Fruit fly (Drosophila melanogaster) whole organism, embryonic: Measurements from ENCODE around the gene mbt.
A peak's percentile ranks its signal among the peaks of the same experiment; 100 is the strongest.

ENCODE experiments used
- Atf-2 ChIP-seq: fragments of 200-800 bp; sonication (Bioruptor generic); optimal IDR thresholded peaks from 2 replicates; lab custom pipeline; 2016; ENCODE audit warnings: missing biosample characterization, missing genetic modification characterization
- CG11456 ChIP-seq: fragments of 200-800 bp; sonication (Bioruptor generic); IDR thresholded peaks from 3 replicates; pipeline ENCODE4 v1.3.6; 2022; ENCODE audit warnings: missing biosample characterization, missing genetic modification characterization
- CG13424 ChIP-seq: fragments of 200-800 bp; sonication (Bioruptor generic); optimal IDR thresholded peaks from 2 replicates; lab custom pipeline; 2019; ENCODE audit warnings: missing biosample characterization, mild to moderate bottlenecking, missing genetic modification characterization, moderate library complexity
- CG15269 ChIP-seq: fragments of 200-800 bp; sonication (Bioruptor generic); optimal IDR thresholded peaks from 2 replicates; lab custom pipeline; 2018; ENCODE audit warnings: missing biosample characterization, mild to moderate bottlenecking, missing genetic modification characterization, moderate library complexity
- CG16815 ChIP-seq: fragments of 200-800 bp; sonication (Bioruptor generic); optimal IDR thresholded peaks from 3 replicates; lab custom pipeline; 2017; ENCODE audit warnings: missing biosample characterization, mild to moderate bottlenecking, missing genetic modification characterization
- CG17328 ChIP-seq: fragments of 200-800 bp; sonication (Bioruptor generic); IDR thresholded peaks from 2 replicates; pipeline ENCODE4 v1.3.6; 2022; ENCODE audit warnings: missing biosample characterization, missing genetic modification characterization
- CG18599 ChIP-seq: fragments of 200-800 bp; sonication (Bioruptor generic); optimal IDR thresholded peaks from 3 replicates; lab custom pipeline; 2017; ENCODE audit warnings: missing biosample characterization, missing genetic modification characterization, mild to moderate bottlenecking, moderate library complexity, missing genetic modification reagents
- CG2120 ChIP-seq: fragments of 200-800 bp; sonication (Bioruptor generic); optimal IDR thresholded peaks from 3 replicates; lab custom pipeline; 2016; ENCODE audit warnings: missing biosample characterization, missing genetic modification characterization
- CG2678 ChIP-seq: fragments of 200-800 bp; sonication (Bioruptor generic); optimal IDR thresholded peaks from 3 replicates; lab custom pipeline; 2019; ENCODE audit warnings: missing biosample characterization, mild to moderate bottlenecking, missing genetic modification characterization, moderate library complexity
- CG31365 ChIP-seq: fragments of 200-800 bp; sonication (Bioruptor generic); optimal IDR thresholded peaks from 2 replicates; lab custom pipeline; 2018; ENCODE audit warnings: missing biosample characterization, mild to moderate bottlenecking, missing genetic modification characterization
- CG3281 ChIP-seq: fragments of 200-800 bp; sonication (Bioruptor generic); optimal IDR thresholded peaks from 3 replicates; lab custom pipeline; 2017; ENCODE audit warnings: missing biosample characterization, mild to moderate bottlenecking, missing genetic modification characterization
- CG5245 ChIP-seq: fragments of 200-800 bp; sonication (Bioruptor generic); optimal IDR thresholded peaks from 3 replicates; lab custom pipeline; 2016; ENCODE audit warnings: missing biosample characterization, missing genetic modification characterization
- CG6791 ChIP-seq: fragments of 200-800 bp; sonication (Bioruptor generic); IDR thresholded peaks from 3 replicates; pipeline ENCODE4 v1.3.6; 2022; ENCODE audit warnings: missing biosample characterization, missing genetic modification characterization; ENCODE audit not compliant: partially characterized antibody
- CG6854 ChIP-seq: fragments of 200-800 bp; sonication (Bioruptor generic); optimal IDR thresholded peaks from 3 replicates; lab custom pipeline; 2017; ENCODE audit warnings: missing biosample characterization, mild to moderate bottlenecking, missing genetic modification characterization
- CG8359 ChIP-seq: fragments of 200-800 bp; sonication (Bioruptor generic); optimal IDR thresholded peaks from 2 replicates; lab custom pipeline; 2017; ENCODE audit warnings: missing biosample characterization, mild to moderate bottlenecking, missing genetic modification characterization, borderline replicate concordance
- CG8944 ChIP-seq: fragments of 200-800 bp; sonication (Bioruptor generic); optimal IDR thresholded peaks from 3 replicates; lab custom pipeline; 2016; ENCODE audit warnings: missing biosample characterization, missing genetic modification characterization
- CG9797 ChIP-seq: fragments of 200-800 bp; sonication (Bioruptor generic); optimal IDR thresholded peaks from 3 replicates; lab custom pipeline; 2018; ENCODE audit warnings: missing biosample characterization, mild to moderate bottlenecking, missing genetic modification characterization
- CG9876 ChIP-seq: fragments of 200-800 bp; sonication (Bioruptor generic); optimal IDR thresholded peaks from 2 replicates; lab custom pipeline; 2016; ENCODE audit warnings: missing biosample characterization, missing genetic modification characterization
- CG9932 ChIP-seq: fragments of 200-800 bp; sonication (Bioruptor generic); IDR thresholded peaks from 2 replicates; pipeline ENCODE4 v1.3.6; 2022; ENCODE audit warnings: missing biosample characterization, missing genetic modification characterization
- Camta ChIP-seq: fragments of 200-800 bp; sonication (Bioruptor generic); optimal IDR thresholded peaks from 2 replicates; lab custom pipeline; 2016; ENCODE audit warnings: missing biosample characterization, missing genetic modification characterization
- Dek ChIP-seq: fragments of 200-800 bp; sonication (Bioruptor generic); optimal IDR thresholded peaks from 3 replicates; lab custom pipeline; 2019; ENCODE audit warnings: missing biosample characterization, mild to moderate bottlenecking, missing genetic modification characterization, moderate library complexity
- Ets65A ChIP-seq: fragments of 200-800 bp; sonication (Bioruptor generic); peaks from one replicate; lab custom pipeline; 2016; ENCODE audit warnings: missing biosample characterization, missing genetic modification characterization
- Ets97D ChIP-seq: fragments of 200-800 bp; sonication (Bioruptor generic); optimal IDR thresholded peaks from 3 replicates; lab custom pipeline; 2016; ENCODE audit warnings: missing biosample characterization, missing genetic modification characterization
- GATAe ChIP-seq: fragments of 200-800 bp; sonication (Bioruptor generic); conservative IDR thresholded peaks from 2 replicates; pipeline ENCODE4 v1.3.6; 2022; ENCODE audit warnings: missing biosample characterization, missing genetic modification characterization
- HLH4C ChIP-seq: fragments of 200-800 bp; sonication (Bioruptor generic); IDR thresholded peaks from 3 replicates; pipeline ENCODE4 v1.3.6; 2022; ENCODE audit warnings: missing biosample characterization, missing genetic modification characterization; ENCODE audit not compliant: partially characterized antibody
- Jarid2 ChIP-seq: fragments of 200-800 bp; sonication (Bioruptor generic); optimal IDR thresholded peaks from 3 replicates; lab custom pipeline; 2017; ENCODE audit warnings: mild to moderate bottlenecking, missing biosample characterization, missing genetic modification reagents, missing genetic modification characterization
- Meics ChIP-seq: fragments of 200-800 bp; sonication (Bioruptor generic); optimal IDR thresholded peaks from 2 replicates; lab custom pipeline; 2017; ENCODE audit warnings: missing biosample characterization, mild to moderate bottlenecking, missing genetic modification characterization
- aop ChIP-seq: fragments of 200-800 bp; sonication (Bioruptor generic); IDR thresholded peaks from 2 replicates; pipeline ENCODE4 v1.3.6; 2022; ENCODE audit warnings: missing biosample characterization, missing genetic modification characterization
- ash1 ChIP-seq: fragments of 200-800 bp; sonication (Bioruptor generic); optimal IDR thresholded peaks from 2 replicates; lab custom pipeline; 2018; ENCODE audit warnings: missing biosample characterization, mild to moderate bottlenecking, missing genetic modification characterization
- bsh ChIP-seq, 2 experiments: fragments of 200-800 bp; sonication (Bioruptor generic); optimal IDR thresholded peaks; 2 replicates each; lab custom pipeline; 2017 to 2018; ENCODE audit warnings: mild to moderate bottlenecking in 2 of 2, missing biosample characterization in 2 of 2, missing genetic modification characterization in 2 of 2, moderate library complexity in 1 of 2
- dmrt99B ChIP-seq: fragments of 200-800 bp; sonication (Bioruptor generic); optimal IDR thresholded peaks from 2 replicates; lab custom pipeline; 2018; ENCODE audit warnings: missing biosample characterization, mild to moderate bottlenecking, missing genetic modification characterization, moderate library complexity
- dysf ChIP-seq: fragments of 200-800 bp; sonication (Bioruptor generic); IDR thresholded peaks from 3 replicates; pipeline ENCODE4 v1.3.6; 2022; ENCODE audit warnings: missing biosample characterization, missing genetic modification characterization
- ewg ChIP-seq: fragments of 200-800 bp; sonication (Bioruptor generic); optimal IDR thresholded peaks from 3 replicates; lab custom pipeline; 2017; ENCODE audit warnings: mild to moderate bottlenecking, missing biosample characterization, missing genetic modification reagents, missing genetic modification characterization
- fd102C ChIP-seq: fragments of 200-800 bp; sonication (Bioruptor generic); optimal IDR thresholded peaks from 2 replicates; lab custom pipeline; 2018; ENCODE audit warnings: missing biosample characterization, mild to moderate bottlenecking, missing genetic modification characterization, moderate library complexity
- fu2 ChIP-seq: fragments of 200-800 bp; sonication (Bioruptor generic); optimal IDR thresholded peaks from 2 replicates; lab custom pipeline; 2016; ENCODE audit warnings: missing biosample characterization, missing genetic modification characterization
- kah ChIP-seq: fragments of 200-800 bp; sonication (Bioruptor generic); optimal IDR thresholded peaks from 2 replicates; lab custom pipeline; 2018; ENCODE audit warnings: missing biosample characterization, mild to moderate bottlenecking, missing genetic modification characterization
- knrl ChIP-seq: fragments of 200-800 bp; sonication (Bioruptor generic); IDR thresholded peaks from 3 replicates; pipeline ENCODE4 v1.3.6; 2022; ENCODE audit warnings: missing biosample characterization, missing genetic modification characterization; ENCODE audit not compliant: partially characterized antibody
- nau ChIP-seq: fragments of 200-800 bp; sonication (Bioruptor generic); optimal IDR thresholded peaks from 3 replicates; lab custom pipeline; 2017; ENCODE audit warnings: missing biosample characterization, mild to moderate bottlenecking, missing genetic modification characterization, missing genetic modification reagents
- peb ChIP-seq: fragments of 200-800 bp; sonication (Bioruptor generic); IDR thresholded peaks from 2 replicates; pipeline ENCODE4 v1.3.6; 2022; ENCODE audit warnings: missing biosample characterization, missing genetic modification characterization
- pita ChIP-seq: fragments of 200-800 bp; sonication (Bioruptor generic); optimal IDR thresholded peaks from 2 replicates; lab custom pipeline; 2017; ENCODE audit warnings: missing biosample characterization, mild to moderate bottlenecking, missing genetic modification characterization
- pnt ChIP-seq: fragments of 200-800 bp; sonication (Bioruptor generic); optimal IDR thresholded peaks from 3 replicates; lab custom pipeline; 2016; ENCODE audit warnings: missing biosample characterization, missing genetic modification characterization
- prd ChIP-seq, 3 experiments: fragments of >200 bp in 2 of 3; fragments of 200-800 bp in 1 of 3; sonication (Bioruptor generic) in 1 of 3; optimal IDR thresholded peaks in 2 of 3; IDR thresholded peaks in 1 of 3; 2 replicates in 2 of 3; 3 replicates in 1 of 3; pipeline versions ENCODE4 v1.3.6 to Lab custom; 2017 to 2022; ENCODE audit warnings: missing biosample characterization in 1 of 3, missing genetic modification characterization in 1 of 3
- pum ChIP-seq: fragments of 200-800 bp; sonication (Bioruptor generic); optimal IDR thresholded peaks from 2 replicates; lab custom pipeline; 2016; ENCODE audit warnings: missing biosample characterization, missing genetic modification characterization
- repo ChIP-seq: fragments of 200-800 bp; sonication (Bioruptor generic); optimal IDR thresholded peaks from 2 replicates; lab custom pipeline; 2016; ENCODE audit warnings: missing biosample characterization, missing genetic modification characterization
- row ChIP-seq: fragments of 200-800 bp; sonication (Bioruptor generic); IDR thresholded peaks from 3 replicates; pipeline ENCODE4 v1.3.6; 2022; ENCODE audit warnings: missing biosample characterization, missing genetic modification characterization
- slp2 ChIP-seq: fragments of 200-800 bp; sonication (Bioruptor generic); optimal IDR thresholded peaks from 2 replicates; lab custom pipeline; 2016; ENCODE audit warnings: missing biosample characterization, missing genetic modification characterization
- wek ChIP-seq: fragments of 200-800 bp; sonication (Bioruptor generic); optimal IDR thresholded peaks from 3 replicates; lab custom pipeline; 2018; ENCODE audit warnings: missing biosample characterization, mild to moderate bottlenecking, missing genetic modification characterization, moderate library complexity

Gene mbt

dm6 chrX:16565377-16565776 is 45.1 kb upstream of the mbt start (continued):
- TF ChIP-seq Camta (GFP tag; lab: Kevin White, UChicago) (no peak), ewg (GFP tag; lab: Kevin White, UChicago) (peak; percentile 38), fd102C (GFP tag; lab: Kevin White, UChicago) (no peak), CG16815 (no peak), CG17328 (GFP tag; lab: Robert Waterston, UW) (no peak), CG15269 (tag; lab: Kevin White, UChicago) (no peak), CG31365 (peak; percentile 84), CG11456 (GFP tag; lab: Robert Waterston, UW) (no peak)

- TF ChIP-seq CG9876 (GFP tag; lab: Kevin White, UChicago) (no peak), prd (optimal IDR thresholded peaks at IDR 0.05; lab: Kevin White, UChicago) (no peak), prd (GFP tag; IDR thresholded peaks at IDR 0.05; lab: Robert Waterston, UW) (0 out of 3 replicates have a peak, but pooled peaks have one; percentile 8), CG18599 (peak; percentile 26), HLH4C (GFP tag; lab: Robert Waterston, UW) (no peak), CG5245 (GFP tag; lab: Kevin White, UChicago) (no peak), fu2 (no peak), dmrt99B (tag; lab: Kevin White, UChicago) (peak; percentile 7), CG3281 (no peak), CG8944 (GFP tag; lab: Kevin White, UChicago) (no peak), CG9797 (GFP tag; lab: Kevin White, UChicago) (no peak), knrl (GFP tag; lab: Robert Waterston, UW) (no peak), CG8359 (no peak), Ets65A (GFP tag; lab: Kevin White, UChicago) (no peak), CG2678 (tag; lab: Kevin White, UChicago) (peak; percentile 24), CG15269 (tag; lab: Kevin White, UChicago) (peak; percentile 13), CG9932 (GFP tag; lab: Robert Waterston, UW) (peak; percentile 37; the same call in 1 of the 2 replicates), ash1 (GFP tag; lab: Kevin White, UChicago) (no peak), aop (GFP tag; lab: Robert Waterston, UW) (no peak), kah (GFP tag; lab: Kevin White, UChicago) (peak; percentile 55), peb (GFP tag; lab: Robert Waterston, UW) (no peak), CG6854 (no peak), Jarid2 (GFP tag; lab: Kevin White, UChicago) (no peak), CG2120 (GFP tag; lab: Kevin White, UChicago) (peak; percentile 48), row (peak; percentile 69), pnt (GFP tag; lab: Kevin White, UChicago) (no peak), CG31365 (no peak), repo (no peak), Dek (tag; lab: Kevin White, UChicago) (no peak), Meics (GFP tag; lab: Kevin White, UChicago) (peak; percentile 41), Ets97D (no peak), pum (no peak), slp2 (GFP tag; lab: Kevin White, UChicago) (no peak), CG6791 (GFP tag; lab: Robert Waterston, UW) (no peak), pita (GFP tag; lab: Kevin White, UChicago) (no peak), CG13424 (peak; percentile 17), Atf-2 (GFP tag; lab: Kevin White, UChicago) (no peak), bsh (GFP tag; optimal IDR thresholded peaks at IDR 0.05; lab: Kevin White, UChicago) (no peak), nau (GFP tag; lab: Kevin White, UChicago) (no peak), wek (GFP tag; lab: Kevin White, UChicago) (no peak), GATAe (GFP tag; lab: Robert Waterston, UW) (no peak), dysf (GFP tag; lab: Robert Waterston, UW) (peak; percentile 41; the same call in 2 of the 3 replicates)
Measured at dm6 chrX:16570572-16571224, 39.8 kb upstream of the mbt start.
